Fruit fly (Drosophila melanogaster): ENCODE measurements around the gene CG14556.

The CG14556 gene

dm6 chr3R:26172040-26172439 is 45.6 kb downstream of the CG14556 start (continued):
- TF ChIP-seq ara (GFP tag; IDR thresholded peaks at IDR 0.05) (0 out of 2 replicates have a peak, but pooled peaks have one; percentile 10), peb (GFP tag; IDR thresholded peaks at IDR 0.05) (no peak), Dp (GFP tag; optimal IDR thresholded peaks at IDR 0.05) (no peak), CG8388 (GFP tag; optimal IDR thresholded peaks at IDR 0.05) (no peak), Fer1 (GFP tag; optimal IDR thresholded peaks at IDR 0.05) (peak; percentile 87), sna (GFP tag; IDR thresholded peaks at IDR 0.05; ENCODE audit: partially characterized antibody) (no peak), CG2875 (GFP tag; optimal IDR thresholded peaks at IDR 0.05) (no peak), lab (GFP tag; optimal IDR thresholded peaks at IDR 0.05) (peak; percentile 88), pan (optimal IDR thresholded peaks at IDR 0.05) (no peak), pan (GFP tag; optimal IDR thresholded peaks at IDR 0.05 in 1 of 2, IDR thresholded peaks at IDR 0.05 in 1 of 2) (peak in 1 of 2 experiments; percentile 56), HmgD (GFP tag; optimal IDR thresholded peaks at IDR 0.05) (no peak), Sry-δ (GFP tag; optimal IDR thresholded peaks at IDR 0.05) (peak; percentile 17), ems (GFP tag; optimal IDR thresholded peaks at IDR 0.05) (peak; percentile 68), BtbVII (GFP tag; optimal IDR thresholded peaks at IDR 0.05) (peak; percentile 60), CG6175 (GFP tag; IDR thresholded peaks at IDR 0.05) (peak; percentile 51; the same call in 1 of the 3 replicates), CG10209 (GFP tag; optimal IDR thresholded peaks at IDR 0.05) (peak; percentile 1), Fer3 (tag; optimal IDR thresholded peaks at IDR 0.05) (peak; percentile 68), pho (GFP tag; optimal IDR thresholded peaks at IDR 0.05) (no peak), CG15011 (GFP tag; optimal IDR thresholded peaks at IDR 0.05) (peak; percentile 3), bigmax (GFP tag; optimal IDR thresholded peaks at IDR 0.05) (no peak), HLH54F (GFP tag; optimal IDR thresholded peaks at IDR 0.05) (no peak), CG2889 (GFP tag; IDR thresholded peaks at IDR 0.05) (no peak), hth (optimal IDR thresholded peaks at IDR 0.05) (no peak), CG6765 (GFP tag; optimal IDR thresholded peaks at IDR 0.05) (peak; percentile 68), kay (GFP tag; optimal IDR thresholded peaks at IDR 0.05) (no peak), CG8924 (tag; optimal IDR thresholded peaks at IDR 0.05) (no peak), Lpt (GFP tag; optimal IDR thresholded peaks at IDR 0.05) (no peak), caup (GFP tag; optimal IDR thresholded peaks at IDR 0.05; ENCODE audit: severe bottlenecking) (peak; percentile 73), CG10462 (GFP tag; optimal IDR thresholded peaks at IDR 0.05) (no peak), Dip2 (GFP tag; IDR thresholded peaks at IDR 0.05) (no peak), dmrt99B (tag; optimal IDR thresholded peaks at IDR 0.05) (peak; percentile 76), Max (GFP tag; optimal IDR thresholded peaks at IDR 0.05) (peak; percentile 21), CG13894 (tag; optimal IDR thresholded peaks at IDR 0.05) (peak; percentile 68), CG12769 (tag; optimal IDR thresholded peaks at IDR 0.05) (peak; percentile 15), corto (GFP tag; optimal IDR thresholded peaks at IDR 0.05) (no peak), CG12942 (GFP tag; optimal IDR thresholded peaks at IDR 0.05) (no peak), CG15601 (tag; optimal IDR thresholded peaks at IDR 0.05) (no peak), Rx (GFP tag; IDR thresholded peaks at IDR 0.05) (peak; percentile 37; the same call in 1 of the 2 replicates), CG18764 (GFP tag; optimal IDR thresholded peaks at IDR 0.05) (peak; percentile 37), CG7556 (GFP tag; optimal IDR thresholded peaks at IDR 0.05) (peak; percentile 36), oc (tag; optimal IDR thresholded peaks at IDR 0.05) (no peak), pros (GFP tag; optimal IDR thresholded peaks at IDR 0.05) (no peak), CG12744 (GFP tag; optimal IDR thresholded peaks at IDR 0.05) (no peak), CG1603 (tag; optimal IDR thresholded peaks at IDR 0.05) (peak; percentile 10), run (tag; optimal IDR thresholded peaks at IDR 0.05) (no peak), C15 (GFP tag; IDR thresholded peaks at IDR 0.05) (no peak), ATbp (GFP tag; optimal IDR thresholded peaks at IDR 0.05) (peak; percentile 3), Trl (optimal IDR thresholded peaks at IDR 0.05) (no peak), Trl (GFP tag; optimal IDR thresholded peaks at IDR 0.05) (peak; percentile 27), CG2116 (GFP tag; optimal IDR thresholded peaks at IDR 0.05) (no peak), dmrt11E (tag; optimal IDR thresholded peaks at IDR 0.05) (no peak)

All from whole organism, embryonic.